Worm (Caenorhabditis elegans) whole organism, young adult: Measurements from ENCODE around the gene ram-5.

Source experiments
- C17E4.6 ChIP-seq: fragments of 200-800 bp; sonication (Bioruptor generic); IDR thresholded peaks from 2 replicates; pipeline ENCODE4 v1.3.6; 2022; ENCODE audit warnings: missing genetic modification reagents, missing genetic modification characterization, missing compliant biosample characterization
- F10E7.11 ChIP-seq: sonication (generic microtip); optimal IDR thresholded peaks from 2 replicates; lab custom pipeline; 2017; ENCODE audit warnings: mild to moderate bottlenecking, missing genetic modification characterization, moderate library complexity, missing compliant biosample characterization
- F23B12.7 ChIP-seq: sonication (generic microtip); optimal IDR thresholded peaks from 2 replicates; lab custom pipeline; 2017; ENCODE audit warnings: missing genetic modification characterization, mild to moderate bottlenecking, missing compliant biosample characterization, antibody characterized with exemption, moderate library complexity; ENCODE audit not compliant: insufficient read depth
- F39B2.1 ChIP-seq: fragments of 200-800 bp; sonication (Bioruptor generic); IDR thresholded peaks from 2 replicates; pipeline ENCODE4 v1.3.6; 2022; ENCODE audit warnings: missing genetic modification reagents, missing genetic modification characterization, missing compliant biosample characterization
- F52B5.7 ChIP-seq: sonication (generic microtip); optimal IDR thresholded peaks from 2 replicates; lab custom pipeline; 2016; ENCODE audit warnings: mild to moderate bottlenecking, missing genetic modification characterization, missing compliant biosample characterization
- F55B11.4 ChIP-seq: sonication (generic microtip); optimal IDR thresholded peaks from 2 replicates; lab custom pipeline; 2016; ENCODE audit warnings: missing compliant biosample characterization, missing genetic modification characterization, borderline replicate concordance; ENCODE audit not compliant: insufficient read depth
- F57A8.1 ChIP-seq: fragments of 200-800 bp; sonication (Bioruptor generic); optimal IDR thresholded peaks from 2 replicates; lab custom pipeline; 2018; ENCODE audit warnings: mild to moderate bottlenecking, missing genetic modification characterization, moderate library complexity, missing compliant biosample characterization
- K12H6.12 ChIP-seq: fragments of 200-800 bp; sonication (Bioruptor generic); optimal IDR thresholded peaks from 2 replicates; lab custom pipeline; 2018; ENCODE audit warnings: mild to moderate bottlenecking, missing genetic modification characterization, missing compliant biosample characterization
- T07F8.4 ChIP-seq: sonication (generic microtip); optimal IDR thresholded peaks from 2 replicates; lab custom pipeline; 2016; ENCODE audit warnings: mild to moderate bottlenecking, missing genetic modification characterization, moderate library complexity, missing compliant biosample characterization
- Y53F4B.3 ChIP-seq: fragments of 200-800 bp; sonication (Bioruptor generic); IDR thresholded peaks from 2 replicates; pipeline ENCODE4 v1.3.6; 2022; ENCODE audit warnings: missing genetic modification reagents, missing genetic modification characterization, missing compliant biosample characterization
- Y53G8AR.9 ChIP-seq: fragments of 200-800 bp; sonication (Bioruptor generic); conservative IDR thresholded peaks from 2 replicates; pipeline ENCODE4 v1.3.6; 2022; ENCODE audit warnings: missing genetic modification reagents, missing genetic modification characterization, missing compliant biosample characterization
- Y56A3A.18 ChIP-seq: fragments of 200-800 bp; sonication (Bioruptor generic); IDR thresholded peaks from 2 replicates; pipeline ENCODE4 v1.3.6; 2022; ENCODE audit warnings: missing genetic modification reagents, missing genetic modification characterization, missing compliant biosample characterization
- ZK185.1 ChIP-seq: sonication (generic microtip); optimal IDR thresholded peaks from 2 replicates; lab custom pipeline; 2016; ENCODE audit warnings: mild to moderate bottlenecking, missing genetic modification characterization, missing compliant biosample characterization; ENCODE audit not compliant: poor library complexity, severe bottlenecking
- atf-7 ChIP-seq: sonication (generic microtip); optimal IDR thresholded peaks from 2 replicates; lab custom pipeline; 2017; ENCODE audit warnings: mild to moderate bottlenecking, missing genetic modification characterization, missing compliant biosample characterization
- cebp-1 ChIP-seq, 2 experiments: fragments of 200-800 bp in 1 of 2; sonication (Bioruptor generic) in 1 of 2; sonication (generic microtip) in 1 of 2; IDR thresholded peaks in 1 of 2; optimal IDR thresholded peaks in 1 of 2; 2 replicates each; pipeline versions ENCODE4 v1.3.6 to Lab custom; 2017 to 2022; ENCODE audit warnings: missing compliant biosample characterization in 2 of 2, missing genetic modification characterization in 2 of 2, mild to moderate bottlenecking in 1 of 2, missing genetic modification reagents in 1 of 2, moderate library complexity in 1 of 2
- cebp-2 ChIP-seq: fragments of 200-800 bp; sonication (Bioruptor generic); IDR thresholded peaks from 2 replicates; pipeline ENCODE4 v1.3.6; 2022; ENCODE audit warnings: missing genetic modification characterization, missing compliant biosample characterization
- ceh-100 ChIP-seq: fragments of 200-800 bp; sonication (Bioruptor generic); IDR thresholded peaks from 2 replicates; pipeline ENCODE4 v1.3.6; 2022; ENCODE audit warnings: missing genetic modification reagents, missing genetic modification characterization, missing compliant biosample characterization
- ceh-27 ChIP-seq: fragments of 200-800 bp; sonication (Bioruptor generic); optimal IDR thresholded peaks from 2 replicates; lab custom pipeline; 2018; ENCODE audit warnings: mild to moderate bottlenecking, missing genetic modification characterization, moderate library complexity, missing compliant biosample characterization
- ceh-79 ChIP-seq: sonication (generic microtip); optimal IDR thresholded peaks from 2 replicates; lab custom pipeline; 2017; ENCODE audit warnings: mild to moderate bottlenecking, missing genetic modification characterization, missing compliant biosample characterization
- dox-1 ChIP-seq: fragments of 200-800 bp; sonication (Bioruptor generic); IDR thresholded peaks from 2 replicates; pipeline ENCODE4 v1.3.6; 2022; ENCODE audit warnings: missing genetic modification reagents, missing genetic modification characterization, missing compliant biosample characterization
- egl-18 ChIP-seq: fragments of 200-800 bp; sonication (Bioruptor generic); IDR thresholded peaks from 2 replicates; pipeline ENCODE4 v1.3.6; 2022; ENCODE audit warnings: missing genetic modification reagents, missing genetic modification characterization, missing compliant biosample characterization
- egl-44 ChIP-seq: fragments of 200-800 bp; sonication (Bioruptor generic); IDR thresholded peaks from 2 replicates; pipeline ENCODE4 v1.3.6; 2022; ENCODE audit warnings: missing genetic modification reagents, missing genetic modification characterization, missing compliant biosample characterization
- egrh-3 ChIP-seq: fragments of 200-800 bp; sonication (Bioruptor generic); IDR thresholded peaks from 2 replicates; pipeline ENCODE4 v1.3.6; 2022; ENCODE audit warnings: missing genetic modification reagents, missing genetic modification characterization, missing compliant biosample characterization
- fkh-3 ChIP-seq: sonication (generic microtip); optimal IDR thresholded peaks from 2 replicates; lab custom pipeline; 2016; ENCODE audit warnings: mild to moderate bottlenecking, missing genetic modification characterization, missing compliant biosample characterization
- him-1 ChIP-seq: sonication (generic microtip); optimal IDR thresholded peaks from 2 replicates; lab custom pipeline; 2016; ENCODE audit warnings: missing genotype, missing genetic modification reagents, missing genetic modification characterization, missing compliant biosample characterization
- hmg-1.2 ChIP-seq: fragments of 200-800 bp; sonication (Bioruptor generic); IDR thresholded peaks from 2 replicates; pipeline ENCODE4 v1.3.6; 2022; ENCODE audit warnings: missing genetic modification reagents, missing genetic modification characterization, missing compliant biosample characterization
- hmg-20 ChIP-seq: fragments of 200-800 bp; sonication (Bioruptor generic); IDR thresholded peaks from 2 replicates; pipeline ENCODE4 v1.3.6; 2022; ENCODE audit warnings: missing genetic modification reagents, missing genetic modification characterization, missing compliant biosample characterization
- lag-1 ChIP-seq: fragments of 200-800 bp; sonication (Bioruptor generic); IDR thresholded peaks from 2 replicates; pipeline ENCODE4 v1.3.6; 2022; ENCODE audit warnings: missing genetic modification reagents, missing genetic modification characterization, missing compliant biosample characterization
- let-607 ChIP-seq, 2 experiments: fragments of 200-800 bp in 1 of 2; sonication (Bioruptor generic) in 1 of 2; sonication (generic microtip) in 1 of 2; optimal IDR thresholded peaks; 2 replicates each; lab custom pipeline; 2016 to 2018; ENCODE audit warnings: mild to moderate bottlenecking in 2 of 2, missing compliant biosample characterization in 2 of 2, missing genetic modification characterization in 2 of 2, moderate library complexity in 2 of 2, missing genotype in 1 of 2
- lin-26 ChIP-seq: fragments of 200-800 bp; sonication (Bioruptor generic); IDR thresholded peaks from 2 replicates; pipeline ENCODE4 v1.3.6; 2022; ENCODE audit warnings: missing genetic modification reagents, missing genetic modification characterization, missing compliant biosample characterization
- madf-3 ChIP-seq: fragments of 200-800 bp; sonication (Bioruptor generic); IDR thresholded peaks from 2 replicates; pipeline ENCODE4 v1.3.6; 2022; ENCODE audit warnings: missing genetic modification reagents, missing genetic modification characterization, missing compliant biosample characterization
- nfyb-1 ChIP-seq: fragments of 200-800 bp; sonication (Bioruptor generic); IDR thresholded peaks from 2 replicates; pipeline ENCODE4 v1.3.6; 2022; ENCODE audit warnings: missing genetic modification reagents, missing genetic modification characterization, missing compliant biosample characterization
- nhr-120 ChIP-seq: fragments of 200-800 bp; sonication (Bioruptor generic); IDR thresholded peaks from 2 replicates; pipeline ENCODE4 v1.3.6; 2022; ENCODE audit warnings: missing genetic modification characterization, missing compliant biosample characterization
- nhr-27 ChIP-seq: fragments of 200-800 bp; sonication (Bioruptor generic); optimal IDR thresholded peaks from 2 replicates; lab custom pipeline; 2018; ENCODE audit warnings: mild to moderate bottlenecking, missing genetic modification characterization, moderate library complexity, missing compliant biosample characterization
- nhr-80 ChIP-seq: sonication (generic microtip); optimal IDR thresholded peaks from 2 replicates; lab custom pipeline; 2016; ENCODE audit warnings: missing genetic modification characterization, missing compliant biosample characterization
- nhr-90 ChIP-seq: sonication (generic microtip); optimal IDR thresholded peaks from 2 replicates; lab custom pipeline; 2016; ENCODE audit warnings: missing genotype, mild to moderate bottlenecking, missing genetic modification characterization, missing compliant biosample characterization
- pha-4 ChIP-seq: fragments of 150-350 bp; sonication (generic microtip); optimal IDR thresholded peaks from 2 replicates; lab custom pipeline; 2014; ENCODE audit warnings: missing biosample characterization, missing genetic modification reagents, missing genetic modification characterization
- sea-2 ChIP-seq: fragments of 200-800 bp; sonication (Bioruptor generic); IDR thresholded peaks from 2 replicates; pipeline ENCODE4 v1.3.6; 2022; ENCODE audit warnings: missing genetic modification characterization, missing compliant biosample characterization
- snpc-1.1 ChIP-seq: sonication (generic microtip); optimal IDR thresholded peaks from 2 replicates; lab custom pipeline; 2017; ENCODE audit warnings: missing genetic modification characterization, mild to moderate bottlenecking, missing compliant biosample characterization, antibody characterized with exemption, moderate library complexity, missing genotype, missing genetic modification reagents; ENCODE audit not compliant: insufficient read depth
- somi-1 ChIP-seq: fragments of 200-800 bp; sonication (Bioruptor generic); optimal IDR thresholded peaks from 2 replicates; lab custom pipeline; 2018; ENCODE audit warnings: mild to moderate bottlenecking, missing genetic modification characterization, missing compliant biosample characterization
- tbp1 ChIP-seq: fragments of 200-800 bp; sonication (Bioruptor generic); optimal IDR thresholded peaks from 2 replicates; lab custom pipeline; 2018; ENCODE audit warnings: mild to moderate bottlenecking, missing genetic modification characterization, missing compliant biosample characterization
- tbx-9 ChIP-seq: sonication (generic microtip); optimal IDR thresholded peaks from 2 replicates; lab custom pipeline; 2016; ENCODE audit warnings: borderline replicate concordance, missing genetic modification characterization, inconsistent platforms, missing compliant biosample characterization
- unc-130 ChIP-seq: sonication (generic microtip); optimal IDR thresholded peaks from 2 replicates; lab custom pipeline; 2016; ENCODE audit warnings: missing genetic modification reagents, missing genetic modification characterization, missing compliant biosample characterization
- xnd-1 ChIP-seq: sonication (generic microtip); optimal IDR thresholded peaks from 2 replicates; lab custom pipeline; 2016; ENCODE audit warnings: missing genotype, missing genetic modification reagents, missing genetic modification characterization, missing compliant biosample characterization
- ztf-18 ChIP-seq: sonication (generic microtip); optimal IDR thresholded peaks from 2 replicates; lab custom pipeline; 2016; ENCODE audit warnings: missing genotype, mild to moderate bottlenecking, missing genetic modification characterization, missing compliant biosample characterization
- ztf-22 ChIP-seq: fragments of 200-800 bp; sonication (Bioruptor generic); optimal IDR thresholded peaks from 2 replicates; lab custom pipeline; 2018; ENCODE audit warnings: mild to moderate bottlenecking, missing genetic modification characterization, moderate library complexity, missing compliant biosample characterization
- ztf-25 ChIP-seq: fragments of 200-800 bp; sonication (Bioruptor generic); IDR thresholded peaks from 2 replicates; pipeline ENCODE4 v1.3.6; 2022; ENCODE audit warnings: missing genetic modification reagents, missing genetic modification characterization, missing compliant biosample characterization

ram-5 gene

DNA sequence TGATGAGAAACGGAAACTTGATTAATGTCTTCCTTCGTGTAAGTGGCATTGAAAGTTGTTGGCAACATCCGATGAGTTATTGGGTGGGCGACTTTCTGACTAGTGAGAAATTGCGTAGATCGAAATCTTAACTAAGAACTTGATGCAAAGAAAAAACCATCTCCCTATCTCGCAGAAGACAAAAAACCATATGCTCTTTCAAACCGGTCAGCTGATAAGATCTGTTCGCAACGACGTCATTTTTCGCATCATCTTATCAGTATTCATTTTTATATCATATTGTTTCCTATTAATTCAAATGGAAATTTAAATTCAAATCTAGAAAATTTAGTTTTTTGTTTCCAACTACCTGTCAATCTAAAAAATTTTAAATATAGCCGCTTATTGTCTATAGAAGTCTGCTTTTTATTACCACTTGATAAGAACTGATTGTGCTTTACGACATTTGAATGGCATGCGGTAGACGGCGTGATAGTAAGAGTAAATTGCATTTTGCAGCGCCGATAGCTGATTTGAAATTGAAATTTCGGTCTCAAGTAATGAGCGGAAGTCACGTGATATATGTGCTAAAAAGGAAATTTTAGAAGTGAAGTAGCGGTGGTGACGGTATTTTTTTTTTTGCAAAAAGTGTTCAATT is 49.4 kb upstream of the ram-5 start (continued):
- TF ChIP-seq dox-1 (GFP tag; lab: Robert Waterston, UW) (no peak), nhr-80 (tag; lab: Kevin White, UChicago) (peak; percentile 97), egl-18 (no peak), unc-130 (no peak), C17E4.6 (GFP tag; lab: Robert Waterston, UW) (no peak), ztf-18 (no peak), nhr-90 (tag; lab: Kevin White, UChicago) (peak; percentile 40), atf-7 (tag; lab: Kevin White, UChicago) (peak; percentile 92), lag-1 (GFP tag; lab: Robert Waterston, UW) (no peak), pha-4 (tag; lab: Kevin White, UChicago) (peak; percentile 43), K12H6.12 (tag; lab: Kevin White, UChicago) (no peak), sea-2 (GFP tag; lab: Robert Waterston, UW) (no peak), ztf-22 (peak; percentile 89), F55B11.4 (no peak), xnd-1 (tag; lab: Kevin White, UChicago) (no peak), tbp1 (peak; percentile 46), nfyb-1 (GFP tag; lab: Robert Waterston, UW) (no peak), hmg-1.2 (GFP tag; lab: Robert Waterston, UW) (no peak), cebp-2 (GFP tag; lab: Robert Waterston, UW) (no peak), F57A8.1 (no peak), F39B2.1 (GFP tag; lab: Robert Waterston, UW) (no peak), lin-26 (GFP tag; lab: Robert Waterston, UW) (no peak), let-607 (tag; optimal IDR thresholded peaks at IDR 0.05; lab: Kevin White, UChicago) (peak in 1 of 2 experiments; percentile 88), egrh-3 (GFP tag; lab: Robert Waterston, UW) (no peak), Y53F4B.3 (no peak), hmg-20 (GFP tag; lab: Robert Waterston, UW) (no peak), madf-3 (GFP tag; lab: Robert Waterston, UW) (no peak), somi-1 (GFP tag; lab: Kevin White, UChicago) (no peak), fkh-3 (tag; lab: Kevin White, UChicago) (no peak), him-1 (tag; lab: Kevin White, UChicago) (no peak), ztf-25 (GFP tag; lab: Robert Waterston, UW) (no peak), F23B12.7 (no peak), Y53G8AR.9 (no peak), ZK185.1 (tag; lab: Kevin White, UChicago) (no peak), nhr-27 (tag; lab: Kevin White, UChicago) (no peak), egl-44 (GFP tag; lab: Robert Waterston, UW) (no peak), Y56A3A.18 (GFP tag; lab: Robert Waterston, UW) (no peak), nhr-120 (no peak), snpc-1.1 (tag; lab: Kevin White, UChicago) (no peak), T07F8.4 (tag; lab: Kevin White, UChicago) (no peak), cebp-1 (GFP tag; IDR thresholded peaks at IDR 0.05; lab: Robert Waterston, UW) (no peak), cebp-1 (tag; optimal IDR thresholded peaks at IDR 0.05; lab: Kevin White, UChicago) (peak; percentile 50), tbx-9 (tag; lab: Kevin White, UChicago) (no peak), ceh-79 (no peak), F52B5.7 (tag; lab: Kevin White, UChicago) (no peak), ceh-100 (GFP tag; lab: Robert Waterston, UW) (no peak), F10E7.11 (tag; lab: Kevin White, UChicago) (no peak), ceh-27 (no peak)
